Fruit fly (Drosophila melanogaster) whole organism, embryonic: ENCODE results near the gene CG34453.

Source experiments
- Awh ChIP-seq: fragments of 200-800 bp; sonication (Bioruptor generic); IDR thresholded peaks from 2 replicates; pipeline ENCODE4, ENCODE4 v1.3.6; 2022; ENCODE audit warnings: missing biosample characterization, missing genetic modification characterization
- Blimp-1 ChIP-seq: fragments of 200-800 bp; sonication (Bioruptor generic); optimal IDR thresholded peaks from 3 replicates; lab custom pipeline; 2018; ENCODE audit warnings: missing biosample characterization, missing genetic modification characterization, mild to moderate bottlenecking, moderate library complexity, missing genetic modification reagents
- CG10431 ChIP-seq: fragments of 200-800 bp; sonication (Bioruptor generic); optimal IDR thresholded peaks from 3 replicates; lab custom pipeline; 2018; ENCODE audit warnings: missing biosample characterization, mild to moderate bottlenecking, missing genetic modification characterization
- CG12219 ChIP-seq: fragments of 200-800 bp; sonication (Bioruptor generic); optimal IDR thresholded peaks from 3 replicates; lab custom pipeline; 2018; ENCODE audit warnings: missing biosample characterization, mild to moderate bottlenecking, missing genetic modification characterization
- CG12236 ChIP-seq: fragments of 200-800 bp; sonication (Bioruptor generic); optimal IDR thresholded peaks from 2 replicates; lab custom pipeline; 2016; ENCODE audit warnings: missing biosample characterization, missing genetic modification characterization
- CG12942 ChIP-seq: fragments of 200-800 bp; sonication (Bioruptor generic); optimal IDR thresholded peaks from 3 replicates; lab custom pipeline; 2016; ENCODE audit warnings: missing biosample characterization, missing genetic modification characterization
- CG13123 ChIP-seq: fragments of 200-800 bp; sonication (Bioruptor generic); optimal IDR thresholded peaks from 2 replicates; lab custom pipeline; 2016; ENCODE audit warnings: missing biosample characterization, missing genetic modification characterization
- CG15269 ChIP-seq: fragments of 200-800 bp; sonication (Bioruptor generic); optimal IDR thresholded peaks from 2 replicates; lab custom pipeline; 2018; ENCODE audit warnings: missing biosample characterization, mild to moderate bottlenecking, missing genetic modification characterization, moderate library complexity
- CG15696 ChIP-seq: fragments of 200-800 bp; sonication (Bioruptor generic); optimal IDR thresholded peaks from 2 replicates; lab custom pipeline; 2019; ENCODE audit warnings: missing biosample characterization, mild to moderate bottlenecking, missing genetic modification characterization, moderate library complexity
- CG1647 ChIP-seq: fragments of 200-800 bp; sonication (Bioruptor generic); optimal IDR thresholded peaks from 3 replicates; lab custom pipeline; 2016; ENCODE audit warnings: missing biosample characterization, missing genetic modification characterization
- CG16779 ChIP-seq: fragments of 200-800 bp; sonication (Bioruptor generic); IDR thresholded peaks from 2 replicates; pipeline ENCODE4 v1.3.6; 2022; ENCODE audit warnings: missing biosample characterization, missing genetic modification characterization
- CG17802 ChIP-seq: fragments of 200-800 bp; sonication (Bioruptor generic); optimal IDR thresholded peaks from 2 replicates; lab custom pipeline; 2018; ENCODE audit warnings: missing biosample characterization, mild to moderate bottlenecking, missing genetic modification characterization, moderate library complexity
- CG18764 ChIP-seq: fragments of 200-800 bp; sonication (Bioruptor generic); optimal IDR thresholded peaks from 3 replicates; lab custom pipeline; 2016; ENCODE audit warnings: missing biosample characterization, missing genetic modification characterization
- CG2116 ChIP-seq: fragments of 200-800 bp; sonication (Bioruptor generic); optimal IDR thresholded peaks from 3 replicates; lab custom pipeline; 2018; ENCODE audit warnings: missing biosample characterization, mild to moderate bottlenecking, missing genetic modification characterization
- CG3995 ChIP-seq: fragments of 200-800 bp; sonication (Bioruptor generic); optimal IDR thresholded peaks from 3 replicates; lab custom pipeline; 2016; ENCODE audit warnings: missing biosample characterization, missing genetic modification characterization
- CG5245 ChIP-seq: fragments of 200-800 bp; sonication (Bioruptor generic); optimal IDR thresholded peaks from 3 replicates; lab custom pipeline; 2016; ENCODE audit warnings: missing biosample characterization, missing genetic modification characterization
- CG6254 ChIP-seq: fragments of 200-800 bp; sonication (Bioruptor generic); optimal IDR thresholded peaks from 3 replicates; lab custom pipeline; 2017; ENCODE audit warnings: mild to moderate bottlenecking, missing biosample characterization, missing genetic modification reagents, missing genetic modification characterization
- CG6791 ChIP-seq: fragments of 200-800 bp; sonication (Bioruptor generic); IDR thresholded peaks from 3 replicates; pipeline ENCODE4 v1.3.6; 2022; ENCODE audit warnings: missing biosample characterization, missing genetic modification characterization; ENCODE audit not compliant: partially characterized antibody
- CG7271 ChIP-seq: fragments of 200-800 bp; sonication (Bioruptor generic); optimal IDR thresholded peaks from 2 replicates; lab custom pipeline; 2018; ENCODE audit warnings: missing biosample characterization, mild to moderate bottlenecking, missing genetic modification characterization, moderate library complexity
- CG8388 ChIP-seq: fragments of 200-800 bp; sonication (Bioruptor generic); optimal IDR thresholded peaks from 2 replicates; lab custom pipeline; 2019; ENCODE audit warnings: missing biosample characterization, mild to moderate bottlenecking, missing genetic modification characterization, moderate library complexity
- CG9609 ChIP-seq: fragments of 200-800 bp; sonication (Bioruptor generic); optimal IDR thresholded peaks from 3 replicates; lab custom pipeline; 2016; ENCODE audit warnings: missing biosample characterization, missing genetic modification characterization
- D19A ChIP-seq: fragments of 200-800 bp; optimal IDR thresholded peaks from 3 replicates; lab custom pipeline; 2019; ENCODE audit warnings: missing biosample characterization, mild to moderate bottlenecking, missing genetic modification characterization, moderate library complexity
- Doc2 ChIP-seq: fragments of 200-800 bp; sonication (Bioruptor generic); IDR thresholded peaks from 2 replicates; pipeline ENCODE4 v1.3.6; 2022; ENCODE audit warnings: missing biosample characterization, missing genetic modification characterization
- Gsc ChIP-seq: fragments of 200-800 bp; sonication (Bioruptor generic); IDR thresholded peaks from 2 replicates; pipeline ENCODE4 v1.3.6; 2022; ENCODE audit warnings: missing biosample characterization, missing genetic modification characterization
- Lim3 ChIP-seq: fragments of 200-800 bp; sonication (Bioruptor generic); IDR thresholded peaks from 2 replicates; pipeline ENCODE4 v1.3.6; 2022; ENCODE audit warnings: missing biosample characterization, missing genetic modification characterization
- Mes4 ChIP-seq: fragments of 200-800 bp; sonication (Bioruptor generic); optimal IDR thresholded peaks from 2 replicates; lab custom pipeline; 2016; ENCODE audit warnings: missing biosample characterization, missing genetic modification characterization
- NC2β ChIP-seq: fragments of 200-800 bp; sonication (Bioruptor generic); optimal IDR thresholded peaks from 2 replicates; lab custom pipeline; 2016; ENCODE audit warnings: missing biosample characterization, missing genetic modification characterization
- Opbp ChIP-seq: fragments of 200-800 bp; sonication (Bioruptor generic); IDR thresholded peaks from 3 replicates; pipeline ENCODE4 v1.3.6; 2022; ENCODE audit warnings: missing biosample characterization, missing genetic modification characterization; ENCODE audit not compliant: partially characterized antibody
- Ravus ChIP-seq: fragments of 200-800 bp; sonication (Bioruptor generic); IDR thresholded peaks from 2 replicates; pipeline ENCODE4 v1.3.6; 2022; ENCODE audit warnings: missing biosample characterization, missing genetic modification characterization
- Rfx ChIP-seq: fragments of 200-800 bp; sonication (Bioruptor generic); IDR thresholded peaks from 2 replicates; pipeline ENCODE4 v1.3.6; 2022; ENCODE audit warnings: missing biosample characterization, missing genetic modification characterization
- Rx ChIP-seq: fragments of 200-800 bp; sonication (Bioruptor generic); IDR thresholded peaks from 2 replicates; pipeline ENCODE4 v1.3.6; 2022; ENCODE audit warnings: missing biosample characterization, missing genetic modification characterization
- aop ChIP-seq: fragments of 200-800 bp; sonication (Bioruptor generic); IDR thresholded peaks from 2 replicates; pipeline ENCODE4 v1.3.6; 2022; ENCODE audit warnings: missing biosample characterization, missing genetic modification characterization
- bsh ChIP-seq, 2 experiments: fragments of 200-800 bp; sonication (Bioruptor generic); optimal IDR thresholded peaks; 2 replicates each; lab custom pipeline; 2017 to 2018; ENCODE audit warnings: mild to moderate bottlenecking in 2 of 2, missing biosample characterization in 2 of 2, missing genetic modification characterization in 2 of 2, moderate library complexity in 1 of 2
- cad ChIP-seq: fragments of >200 bp; optimal IDR thresholded peaks from 2 replicates; lab custom pipeline; 2017; ENCODE audit warnings: missing biosample characterization, missing genetic modification characterization
- cas ChIP-seq: fragments of 200-800 bp; sonication (Bioruptor generic); IDR thresholded peaks from 2 replicates; pipeline ENCODE4 v1.3.6; 2022; ENCODE audit warnings: missing biosample characterization, missing genetic modification characterization
- chif ChIP-seq, 2 experiments: fragments of 200-800 bp; sonication (Bioruptor generic); optimal IDR thresholded peaks; 3 replicates each; lab custom pipeline; 2016; ENCODE audit warnings: missing biosample characterization in 2 of 2, missing genetic modification characterization in 2 of 2
- dan ChIP-seq: fragments of 200-800 bp; sonication (Bioruptor generic); IDR thresholded peaks from 2 replicates; pipeline ENCODE4 v1.3.6; 2022; ENCODE audit warnings: missing biosample characterization, missing genetic modification characterization
- disco-r ChIP-seq: fragments of 200-800 bp; sonication (Bioruptor generic); optimal IDR thresholded peaks from 2 replicates; lab custom pipeline; 2016; ENCODE audit warnings: missing biosample characterization, missing genetic modification characterization
- emc ChIP-seq: fragments of 200-800 bp; sonication (Bioruptor generic); optimal IDR thresholded peaks from 2 replicates; lab custom pipeline; 2016; ENCODE audit warnings: missing biosample characterization, missing genetic modification characterization
- ems ChIP-seq: fragments of 200-800 bp; sonication (Bioruptor generic); optimal IDR thresholded peaks from 3 replicates; lab custom pipeline; 2016; ENCODE audit warnings: missing biosample characterization, missing genetic modification characterization
- jumu ChIP-seq: fragments of 200-800 bp; sonication (Bioruptor generic); optimal IDR thresholded peaks from 3 replicates; lab custom pipeline; 2016; ENCODE audit warnings: missing biosample characterization, missing genetic modification characterization
- oc ChIP-seq: fragments of 200-800 bp; sonication (Bioruptor generic); optimal IDR thresholded peaks from 2 replicates; lab custom pipeline; 2018; ENCODE audit warnings: missing biosample characterization, mild to moderate bottlenecking, missing genetic modification characterization, moderate library complexity
- onecut ChIP-seq: fragments of 200-800 bp; sonication (Bioruptor generic); IDR thresholded peaks from 2 replicates; pipeline ENCODE4 v1.3.6; 2022; ENCODE audit warnings: missing biosample characterization, missing genetic modification characterization
- pan ChIP-seq, 4 experiments: fragments of >200 bp in 3 of 4; fragments of 200-800 bp in 1 of 4; sonication (Bioruptor generic) in 1 of 4; optimal IDR thresholded peaks in 3 of 4; IDR thresholded peaks in 1 of 4; 2 replicates each; pipeline versions ENCODE4 v1.3.6 to Lab custom; 2017 to 2022; ENCODE audit warnings: missing biosample characterization in 2 of 4, missing genetic modification characterization in 2 of 4, mixed read lengths in 1 of 4
- pita ChIP-seq: fragments of 200-800 bp; sonication (Bioruptor generic); optimal IDR thresholded peaks from 2 replicates; lab custom pipeline; 2017; ENCODE audit warnings: missing biosample characterization, mild to moderate bottlenecking, missing genetic modification characterization
- slbo ChIP-seq: fragments of 200-800 bp; sonication (Bioruptor generic); IDR thresholded peaks from 2 replicates; pipeline ENCODE4 v1.3.6; 2022; ENCODE audit warnings: missing biosample characterization, missing genetic modification characterization
- ssp ChIP-seq: fragments of 200-800 bp; sonication (Bioruptor generic); IDR thresholded peaks from 2 replicates; pipeline ENCODE4 v1.3.6; 2022; ENCODE audit warnings: missing biosample characterization, missing genetic modification characterization
- tap ChIP-seq: fragments of 200-800 bp; optimal IDR thresholded peaks from 3 replicates; lab custom pipeline; 2019; ENCODE audit warnings: missing biosample characterization, mild to moderate bottlenecking, missing genetic modification characterization, moderate library complexity
- tup ChIP-seq: fragments of 200-800 bp; sonication (Bioruptor generic); optimal IDR thresholded peaks from 2 replicates; lab custom pipeline; 2016; ENCODE audit warnings: missing biosample characterization, mild to moderate bottlenecking, missing genetic modification characterization, moderate library complexity
- usp ChIP-seq: fragments of >200 bp; optimal IDR thresholded peaks from 2 replicates; lab custom pipeline; 2017; ENCODE audit warnings: missing biosample characterization, missing genetic modification characterization

Gene CG34453

DNA sequence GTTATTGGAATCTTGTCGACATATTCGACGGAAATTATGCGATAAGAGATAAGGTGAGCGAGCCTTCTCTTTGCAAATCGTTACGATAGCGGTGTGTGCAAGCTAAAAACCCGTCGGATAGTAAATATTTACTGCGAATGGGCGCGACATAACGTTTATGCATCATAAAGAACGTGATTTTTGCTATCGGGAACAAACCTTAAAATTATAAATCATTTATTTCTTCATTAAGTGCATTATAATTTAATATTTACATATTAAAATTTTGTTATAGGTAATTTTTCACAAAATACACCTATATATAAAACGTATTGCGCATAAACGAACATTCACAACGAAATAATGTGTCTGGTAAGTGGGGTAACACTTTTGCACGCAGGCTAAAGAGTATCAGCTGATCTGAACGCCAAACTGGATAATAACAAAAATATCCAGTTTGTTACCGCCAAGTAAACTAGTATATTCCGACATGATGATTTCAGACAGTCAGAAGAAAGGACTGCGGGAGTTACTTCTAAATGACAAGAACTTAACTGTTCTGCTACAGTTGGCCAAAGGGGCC, 27.3 kb downstream of the CG34453 start, which contains the start of the genes Gk1 and CG13876 (continued):
- TF ChIP-seq chif (GFP tag; optimal IDR thresholded peaks at IDR 0.05; lab: Kevin White, UChicago) (peak in 1 of 2 experiments; percentile 44), NC2β (GFP tag; lab: Kevin White, UChicago) (no peak), CG9609 (GFP tag; lab: Kevin White, UChicago) (peak; percentile 28), usp (GFP tag; lab: Kevin White, UChicago) (no peak), tap (tag; lab: Kevin White, UChicago) (peak; percentile 97), cas (peak; percentile 83), CG17802 (tag; lab: Kevin White, UChicago) (peak; percentile 53), ems (GFP tag; lab: Kevin White, UChicago) (peak; percentile 72), CG1647 (GFP tag; lab: Kevin White, UChicago) (peak; percentile 22), CG5245 (GFP tag; lab: Kevin White, UChicago) (peak; percentile 81), aop (GFP tag; lab: Robert Waterston, UW) (peak; percentile 26; the same call in 1 of the 2 replicates), Opbp (GFP tag; lab: Robert Waterston, UW) (no peak), pan (optimal IDR thresholded peaks at IDR 0.05; lab: Kevin White, UChicago) (no peak), pan (GFP tag; optimal IDR thresholded peaks at IDR 0.05 in 1 of 2, IDR thresholded peaks at IDR 0.05 in 1 of 2) (peak in 1 of 2 experiments; percentile 96), dan (GFP tag; lab: Robert Waterston, UW) (no peak), ssp (peak; percentile 78), CG16779 (GFP tag; lab: Robert Waterston, UW) (peak; percentile 83), pita (GFP tag; lab: Kevin White, UChicago) (no peak), slbo (GFP tag; lab: Robert Waterston, UW) (peak; percentile 95), bsh (GFP tag; optimal IDR thresholded peaks at IDR 0.05; lab: Kevin White, UChicago) (peak; percentile 76 to 96), oc (peak; percentile 95), tup (GFP tag; lab: Kevin White, UChicago) (peak; percentile 73), CG7271 (peak; percentile 94), CG6791 (GFP tag; lab: Robert Waterston, UW) (no peak), emc (GFP tag; lab: Kevin White, UChicago) (peak; percentile 19), Blimp-1 (peak; percentile 93), CG12219 (GFP tag; lab: Kevin White, UChicago) (peak; percentile 91), CG15696 (tag; lab: Kevin White, UChicago) (peak; percentile 95), cad (GFP tag; lab: Kevin White, UChicago) (no peak), CG15269 (tag; lab: Kevin White, UChicago) (peak; percentile 97), Awh (GFP tag; lab: Robert Waterston, UW) (peak; percentile 95), CG3995 (GFP tag; lab: Kevin White, UChicago) (peak; percentile 79), D19A (tag; lab: Kevin White, UChicago) (peak; percentile 95), Ravus (peak; percentile 77), Doc2 (GFP tag; lab: Robert Waterston, UW) (no peak), CG13123 (GFP tag; lab: Kevin White, UChicago) (peak; percentile 86), CG8388 (GFP tag; lab: Kevin White, UChicago) (peak; percentile 94), CG2116 (GFP tag; lab: Kevin White, UChicago) (peak; percentile 75), CG18764 (GFP tag; lab: Kevin White, UChicago) (peak; percentile 85), CG12942 (peak; percentile 91), Rfx (GFP tag; lab: Robert Waterston, UW) (peak; percentile 95), CG6254 (GFP tag; lab: Kevin White, UChicago) (peak; percentile 88), CG12236 (GFP tag; lab: Kevin White, UChicago) (no peak), jumu (GFP tag; lab: Kevin White, UChicago) (no peak), Rx (GFP tag; lab: Robert Waterston, UW) (peak; percentile 86), disco-r (no peak), Mes4 (GFP tag; lab: Kevin White, UChicago) (no peak), Lim3 (peak; percentile 29; the same call in 1 of the 2 replicates), onecut (GFP tag; lab: Robert Waterston, UW) (peak; percentile 90), CG10431 (GFP tag; lab: Kevin White, UChicago) (peak; percentile 86), Gsc (no peak)
